Fruit fly (Drosophila melanogaster): ENCODE data around the gene Ada.

The Ada gene

dm6 chr3R:9053021-9053420 lies 12.0 kb upstream of the Ada start (continued):
- TF ChIP-seq Dref (GFP tag; IDR thresholded peaks at IDR 0.05) (no peak), sob (GFP tag; IDR thresholded peaks at IDR 0.05) (no peak), CG1792 (GFP tag; optimal IDR thresholded peaks at IDR 0.05) (peak; percentile 20), H15 (GFP tag; IDR thresholded peaks at IDR 0.05) (no peak), CG10654 (GFP tag; optimal IDR thresholded peaks at IDR 0.05) (no peak), tna (GFP tag; IDR thresholded peaks at IDR 0.05; ENCODE audit: partially characterized antibody) (no peak), mam (GFP tag; optimal IDR thresholded peaks at IDR 0.05) (peak; percentile 74), sisA (GFP tag; IDR thresholded peaks at IDR 0.05) (no peak), CG6175 (GFP tag; IDR thresholded peaks at IDR 0.05) (no peak), maf-S (GFP tag; optimal IDR thresholded peaks at IDR 0.05) (peak; percentile 73), CG15514 (GFP tag; optimal IDR thresholded peaks at IDR 0.05) (peak; percentile 72), CG2712 (tag; optimal IDR thresholded peaks at IDR 0.05) (peak; percentile 54), CG16813 (GFP tag; IDR thresholded peaks at IDR 0.05; ENCODE audit: partially characterized antibody) (no peak), CG17829 (tag; optimal IDR thresholded peaks at IDR 0.05) (peak; percentile 61), CG17328 (GFP tag; IDR thresholded peaks at IDR 0.05) (no peak), zen2 (GFP tag; IDR thresholded peaks at IDR 0.05; ENCODE audit: partially characterized antibody) (no peak), CG3163 (GFP tag; optimal IDR thresholded peaks at IDR 0.05) (peak; percentile 79), CG14441 (GFP tag; IDR thresholded peaks at IDR 0.05) (no peak), lola (GFP tag; optimal IDR thresholded peaks at IDR 0.05) (no peak), chinmo (GFP tag; IDR thresholded peaks at IDR 0.05; ENCODE audit: partially characterized antibody) (no peak), CG4820 (GFP tag; optimal IDR thresholded peaks at IDR 0.05) (no peak), Jarid2 (GFP tag; optimal IDR thresholded peaks at IDR 0.05) (peak; percentile 68), CG7745 (tag; optimal IDR thresholded peaks at IDR 0.05) (peak; percentile 51), CG5953 (GFP tag; IDR thresholded peaks at IDR 0.05) (no peak), CG17612 (GFP tag; IDR thresholded peaks at IDR 0.05) (no peak), z (GFP tag; IDR thresholded peaks at IDR 0.05) (no peak), CG4328 (GFP tag; optimal IDR thresholded peaks at IDR 0.05) (peak; percentile 8), CG13624 (GFP tag; optimal IDR thresholded peaks at IDR 0.05) (peak; percentile 81), HLH54F (GFP tag; optimal IDR thresholded peaks at IDR 0.05) (peak; percentile 51), tio (GFP tag; optimal IDR thresholded peaks at IDR 0.05) (no peak), CG33213 (GFP tag; optimal IDR thresholded peaks at IDR 0.05) (no peak), CG10274 (GFP tag; optimal IDR thresholded peaks at IDR 0.05) (no peak), CG33557 (GFP tag; optimal IDR thresholded peaks at IDR 0.05) (peak; percentile 27), CG32532 (GFP tag; IDR thresholded peaks at IDR 0.05) (no peak), CG5180 (GFP tag; optimal IDR thresholded peaks at IDR 0.05) (no peak), H2.0 (GFP tag; IDR thresholded peaks at IDR 0.05) (no peak), CoRest (tag; optimal IDR thresholded peaks at IDR 0.05) (no peak), slou (GFP tag; optimal IDR thresholded peaks at IDR 0.05) (no peak), CG8388 (GFP tag; optimal IDR thresholded peaks at IDR 0.05) (no peak), dm (GFP tag; optimal IDR thresholded peaks at IDR 0.05) (peak; percentile 64), chif (GFP tag; optimal IDR thresholded peaks at IDR 0.05) (peak; percentile 8 to 31), ase (GFP tag; IDR thresholded peaks at IDR 0.05) (no peak), CG14667 (GFP tag; IDR thresholded peaks at IDR 0.05) (no peak), Hey (tag; optimal IDR thresholded peaks at IDR 0.05) (no peak), CrebB (tag; optimal IDR thresholded peaks at IDR 0.05) (peak; percentile 74), Adf1 (GFP tag; IDR thresholded peaks at IDR 0.05) (no peak), dmrt11E (tag; optimal IDR thresholded peaks at IDR 0.05) (no peak), CG4730 (GFP tag; IDR thresholded peaks at IDR 0.05) (no peak), Drgx (GFP tag; IDR thresholded peaks at IDR 0.05) (no peak), tap (tag; optimal IDR thresholded peaks at IDR 0.05) (peak; percentile 44), CG8281 (tag; optimal IDR thresholded peaks at IDR 0.05) (no peak), Doc2 (GFP tag; IDR thresholded peaks at IDR 0.05) (no peak)
